Worm (Caenorhabditis elegans) whole organism, young adult: ENCODE data around the gene nlp-32.

ENCODE experiments used
- ekl-4 ChIP-seq: fragments of 200-800 bp; sonication (Bioruptor generic); IDR thresholded peaks from 2 replicates; pipeline ENCODE4 v1.3.6; 2022; ENCODE audit warnings: missing genetic modification reagents, missing genetic modification characterization, missing compliant biosample characterization
- him-1 ChIP-seq: sonication (generic microtip); optimal IDR thresholded peaks from 2 replicates; lab custom pipeline; 2016; ENCODE audit warnings: missing genotype, missing genetic modification reagents, missing genetic modification characterization, missing compliant biosample characterization
- let-607 ChIP-seq, 2 experiments: fragments of 200-800 bp in 1 of 2; sonication (Bioruptor generic) in 1 of 2; sonication (generic microtip) in 1 of 2; optimal IDR thresholded peaks; 2 replicates each; lab custom pipeline; 2016 to 2018; ENCODE audit warnings: mild to moderate bottlenecking in 2 of 2, missing compliant biosample characterization in 2 of 2, missing genetic modification characterization in 2 of 2, moderate library complexity in 2 of 2, missing genotype in 1 of 2
- snpc-4 ChIP-seq, 5 experiments: fragments of 150-350 bp in 1 of 5; sonication (generic microtip) in 4 of 5; optimal IDR thresholded peaks; 2 replicates each; lab custom pipeline; 2014 to 2018; ENCODE audit warnings: missing genetic modification characterization in 5 of 5, missing biosample characterization in 3 of 5, antibody characterized with exemption in 2 of 5, mild to moderate bottlenecking in 2 of 5, missing compliant biosample characterization in 2 of 5, missing genotype in 2 of 5, moderate library complexity in 2 of 5, missing genetic modification reagents in 1 of 5
- unc-62 ChIP-seq: fragments of 150-350 bp; optimal IDR thresholded peaks from 2 replicates; lab custom pipeline; 2014; ENCODE audit warnings: missing biosample characterization, missing genetic modification reagents, missing genetic modification characterization
- zfh-2 ChIP-seq: fragments of 200-800 bp; sonication (Bioruptor generic); conservative IDR thresholded peaks from 2 replicates; pipeline ENCODE4 v1.3.6; 2022; ENCODE audit warnings: missing genetic modification reagents, missing genetic modification characterization, missing compliant biosample characterization
- ztf-22 ChIP-seq: fragments of 200-800 bp; sonication (Bioruptor generic); optimal IDR thresholded peaks from 2 replicates; lab custom pipeline; 2018; ENCODE audit warnings: mild to moderate bottlenecking, missing genetic modification characterization, moderate library complexity, missing compliant biosample characterization
- ztf-26 ChIP-seq: sonication (generic microtip); optimal IDR thresholded peaks from 2 replicates; lab custom pipeline; 2017; ENCODE audit warnings: missing genetic modification characterization, missing compliant biosample characterization
- ztf-3 ChIP-seq: fragments of 200-800 bp; sonication (Bioruptor generic); optimal IDR thresholded peaks from 2 replicates; lab custom pipeline; 2018; ENCODE audit warnings: mild to moderate bottlenecking, missing genetic modification characterization, missing compliant biosample characterization

DNA sequence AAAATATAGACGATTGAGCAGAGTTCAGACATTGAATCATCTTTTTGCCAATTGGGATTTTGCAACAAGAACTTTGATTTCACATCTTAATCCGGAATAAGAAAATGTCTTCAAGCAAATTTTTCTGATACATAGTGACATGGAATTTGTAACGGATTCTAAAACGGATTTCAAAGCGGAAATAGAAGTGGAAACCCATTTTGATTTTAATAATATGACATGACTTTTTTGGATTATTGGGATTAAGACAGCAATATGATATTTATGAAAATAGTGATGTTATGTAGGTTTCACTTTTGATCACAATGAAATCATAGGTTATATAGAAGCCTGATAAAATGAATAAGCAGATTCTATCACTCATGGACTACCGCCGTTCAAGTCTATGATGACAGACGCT is 45.8 kb upstream of the nlp-32 start:
- no peak for TF ChIP-seq unc-62 (GFP tag; lab: Kevin White, UChicago)
- no peak for TF ChIP-seq let-607 (tag; optimal IDR thresholded peaks at IDR 0.05; lab: Kevin White, UChicago)
- TF ChIP-seq zfh-2 (GFP tag; lab: Robert Waterston, UW) = no peak
- no peak for TF ChIP-seq snpc-4 (GFP tag; optimal IDR thresholded peaks at IDR 0.05; lab: Kevin White, UChicago)
- no peak for TF ChIP-seq snpc-4 (tag; optimal IDR thresholded peaks at IDR 0.05; lab: Kevin White, UChicago)
- no peak for TF ChIP-seq ekl-4
- TF ChIP-seq ztf-3 = no peak
- no peak for TF ChIP-seq him-1 (tag; lab: Kevin White, UChicago)
- TF ChIP-seq ztf-22 (GFP tag; lab: Kevin White, UChicago) = no peak
- TF ChIP-seq ztf-26 (tag; lab: Kevin White, UChicago) = no peak
